Worm (Caenorhabditis elegans) whole organism, early embryonic: ENCODE data around the gene ceh-82.

Source experiments
- ama-1 ChIP-seq: fragments of 150-350 bp; optimal IDR thresholded peaks from 2 replicates; lab custom pipeline; 2014
- ets-7 ChIP-seq: sonication (generic microtip); optimal IDR thresholded peaks from 2 replicates; lab custom pipeline; 2016; ENCODE audit warnings: missing genotype, missing genetic modification characterization, missing compliant biosample characterization
- pes-1 ChIP-seq: fragments of 200-800 bp; sonication (Bioruptor generic); IDR thresholded peaks from 2 replicates; pipeline ENCODE4 v1.3.6; 2022; ENCODE audit warnings: missing genetic modification reagents, missing genetic modification characterization, missing compliant biosample characterization
- scrt-1 ChIP-seq: fragments of 200-800 bp; sonication (Bioruptor generic); IDR thresholded peaks from 2 replicates; pipeline ENCODE4 v1.3.6; 2022; ENCODE audit warnings: missing genetic modification characterization, missing compliant biosample characterization
- sea-1 ChIP-seq: fragments of 200-800 bp; sonication (Bioruptor generic); conservative IDR thresholded peaks from 2 replicates; pipeline ENCODE4 v1.3.6; 2022; ENCODE audit warnings: missing genetic modification characterization, missing compliant biosample characterization
- tbx-11 ChIP-seq: fragments of 200-800 bp; sonication (Bioruptor generic); IDR thresholded peaks from 2 replicates; pipeline ENCODE4 v1.3.6; 2022; ENCODE audit warnings: missing genetic modification characterization, missing compliant biosample characterization
- tra-4 ChIP-seq: sonication (generic microtip); optimal IDR thresholded peaks from 2 replicates; lab custom pipeline; 2017; ENCODE audit warnings: missing genetic modification characterization, missing compliant biosample characterization

DNA sequence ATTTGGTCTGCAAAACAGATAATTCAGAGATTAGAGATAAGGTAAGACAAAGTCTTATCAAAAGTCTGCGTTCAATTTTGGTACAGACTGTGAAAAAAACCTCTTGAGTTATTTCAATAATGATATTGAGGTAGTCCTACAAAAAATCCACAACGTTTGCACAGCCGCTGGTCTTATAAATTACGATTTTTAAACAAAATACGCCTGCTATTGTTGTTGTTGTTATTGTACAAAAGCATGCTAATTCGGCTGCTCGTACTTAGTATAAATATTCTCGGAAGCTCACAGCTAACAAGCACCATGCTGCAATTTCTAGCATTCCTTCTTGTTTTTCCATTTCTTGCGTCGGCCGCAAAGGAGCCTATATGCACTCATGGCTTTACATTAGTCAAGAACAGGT is 12.2 kb downstream of the ceh-82 start, which contains the start of gene clec-19:
- no peak for TF ChIP-seq pes-1
- TF ChIP-seq tra-4 = no peak
- no peak for TF ChIP-seq ama-1
- TF ChIP-seq scrt-1 (GFP tag; lab: Robert Waterston, UW) = no peak
- no peak for TF ChIP-seq ets-7 (tag; lab: Kevin White, UChicago)
- TF ChIP-seq tbx-11 = no peak
- no peak for TF ChIP-seq sea-1 (GFP tag; lab: Robert Waterston, UW)
